Worm (Caenorhabditis elegans): Measurements from ENCODE around the gene bath-33.

DNA sequence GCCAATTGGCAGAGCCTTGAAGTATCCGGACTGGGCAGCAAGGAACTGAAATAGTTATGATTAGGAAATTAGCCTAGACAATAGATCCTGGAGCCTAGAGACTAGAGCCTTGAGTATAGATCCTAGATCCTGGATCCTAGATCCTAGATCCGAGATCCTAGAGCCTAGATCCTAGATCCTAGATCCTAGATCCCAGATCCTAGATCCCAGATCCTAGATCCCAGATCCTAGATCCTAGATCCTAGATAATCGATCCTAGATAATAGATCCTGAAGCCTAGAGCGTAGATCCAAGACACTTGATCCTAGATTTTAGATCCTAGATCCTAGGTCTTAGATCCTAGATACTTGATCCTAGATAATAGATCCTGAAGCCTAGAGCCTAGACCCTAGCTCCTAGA lies 969 bp downstream of the bath-33 start:
- TF ChIP-seq snpc-4 (tag; optimal IDR thresholded peaks at IDR 0.05) (no peak), nhr-76 (tag; optimal IDR thresholded peaks at IDR 0.05) (no peak), nhr-84 (tag; optimal IDR thresholded peaks at IDR 0.05) (no peak), lin-39 (tag; optimal IDR thresholded peaks at IDR 0.05) (no peak), unc-62 (GFP tag; optimal IDR thresholded peaks at IDR 0.05) (no peak), egl-27 (tag; optimal IDR thresholded peaks at IDR 0.05) (no peak), rnt-1 (tag; optimal IDR thresholded peaks at IDR 0.05) (no peak), nhr-12 (tag; optimal IDR thresholded peaks at IDR 0.05) (no peak), zip-4 (GFP tag; optimal IDR thresholded peaks at IDR 0.05) (no peak)
